Fruit fly (Drosophila melanogaster) whole organism, embryonic: Measurements from ENCODE around the gene CG31068.

ENCODE experiments used
- Atf6 ChIP-seq: fragments of 200-800 bp; sonication (Bioruptor generic); IDR thresholded peaks from 2 replicates; pipeline ENCODE4 v1.3.6; 2022; ENCODE audit warnings: missing biosample characterization, missing genetic modification characterization
- CG16863 ChIP-seq: fragments of 200-800 bp; sonication (Bioruptor generic); optimal IDR thresholded peaks from 3 replicates; lab custom pipeline; 2016; ENCODE audit warnings: missing biosample characterization, missing genetic modification characterization
- CG32532 ChIP-seq: fragments of 200-800 bp; sonication (Bioruptor generic); IDR thresholded peaks from 2 replicates; pipeline ENCODE4 v1.3.6; 2022; ENCODE audit warnings: missing biosample characterization, missing genetic modification characterization
- CG34224 ChIP-seq: fragments of 200-800 bp; sonication (Bioruptor generic); IDR thresholded peaks from 3 replicates; pipeline ENCODE4 v1.3.6; 2022; ENCODE audit warnings: missing biosample characterization, missing genetic modification characterization; ENCODE audit not compliant: partially characterized antibody
- CG3847 ChIP-seq: fragments of 200-800 bp; sonication (Bioruptor generic); IDR thresholded peaks from 2 replicates; pipeline ENCODE4 v1.3.6; 2022; ENCODE audit warnings: missing biosample characterization, missing genetic modification characterization
- CG3995 ChIP-seq: fragments of 200-800 bp; sonication (Bioruptor generic); optimal IDR thresholded peaks from 3 replicates; lab custom pipeline; 2016; ENCODE audit warnings: missing biosample characterization, missing genetic modification characterization
- CG6765 ChIP-seq: fragments of 200-800 bp; sonication (Bioruptor generic); optimal IDR thresholded peaks from 3 replicates; lab custom pipeline; 2017; ENCODE audit warnings: missing biosample characterization, mild to moderate bottlenecking, missing genetic modification characterization
- CG8089 ChIP-seq: fragments of 200-800 bp; sonication (Bioruptor generic); optimal IDR thresholded peaks from 3 replicates; lab custom pipeline; 2016; ENCODE audit warnings: missing biosample characterization, missing genetic modification characterization
- CTCF ChIP-seq: fragments of 200-800 bp; sonication (Bioruptor generic); optimal IDR thresholded peaks from 2 replicates; lab custom pipeline; 2017; ENCODE audit warnings: missing biosample characterization, mild to moderate bottlenecking, missing genetic modification characterization, moderate library complexity
- E2f2 ChIP-seq: fragments of 200-800 bp; sonication (Bioruptor generic); IDR thresholded peaks from 2 replicates; pipeline ENCODE4 v1.3.6; 2022; ENCODE audit warnings: missing biosample characterization, missing genetic modification characterization
- Fer3 ChIP-seq: fragments of 200-800 bp; sonication (Bioruptor generic); optimal IDR thresholded peaks from 2 replicates; lab custom pipeline; 2018; ENCODE audit warnings: missing biosample characterization, mild to moderate bottlenecking, missing genetic modification characterization, moderate library complexity
- HmgZ ChIP-seq: fragments of 200-800 bp; sonication (Bioruptor generic); optimal IDR thresholded peaks from 2 replicates; lab custom pipeline; 2018; ENCODE audit warnings: missing biosample characterization, mild to moderate bottlenecking, missing genetic modification characterization
- Hr3 ChIP-seq: fragments of 200-800 bp; sonication (Bioruptor generic); optimal IDR thresholded peaks from 3 replicates; lab custom pipeline; 2016; ENCODE audit warnings: missing biosample characterization, missing genetic modification characterization
- MBD-R2 ChIP-seq: fragments of 200-800 bp; sonication (Bioruptor generic); IDR thresholded peaks from 2 replicates; pipeline ENCODE4 v1.3.6; 2022; ENCODE audit warnings: missing biosample characterization, missing genetic modification characterization
- Med ChIP-seq: fragments of 200-800 bp; sonication (Bioruptor generic); peaks from one replicate; lab custom pipeline; 2016; ENCODE audit warnings: missing biosample characterization, missing genetic modification characterization, mild to moderate bottlenecking, inconsistent platforms, moderate library complexity
- Meics ChIP-seq: fragments of 200-800 bp; sonication (Bioruptor generic); optimal IDR thresholded peaks from 2 replicates; lab custom pipeline; 2017; ENCODE audit warnings: missing biosample characterization, mild to moderate bottlenecking, missing genetic modification characterization
- Usf ChIP-seq: fragments of 200-800 bp; sonication (Bioruptor generic); optimal IDR thresholded peaks from 2 replicates; lab custom pipeline; 2017; ENCODE audit warnings: missing genotype, missing biosample characterization, missing genetic modification characterization
- crp ChIP-seq, 2 experiments: fragments of 200-800 bp; sonication (Bioruptor generic); optimal IDR thresholded peaks; 2 replicates in 1 of 2; 3 replicates in 1 of 2; lab custom pipeline; 2017; ENCODE audit warnings: missing biosample characterization in 2 of 2, missing genetic modification characterization in 2 of 2, mild to moderate bottlenecking in 1 of 2, moderate library complexity in 1 of 2
- ewg ChIP-seq: fragments of 200-800 bp; sonication (Bioruptor generic); optimal IDR thresholded peaks from 3 replicates; lab custom pipeline; 2017; ENCODE audit warnings: mild to moderate bottlenecking, missing biosample characterization, missing genetic modification reagents, missing genetic modification characterization
- ftz-f1 ChIP-seq: fragments of 200-800 bp; sonication (Bioruptor generic); optimal IDR thresholded peaks from 2 replicates; lab custom pipeline; 2016; ENCODE audit warnings: missing biosample characterization, missing genetic modification characterization
- fu2 ChIP-seq: fragments of 200-800 bp; sonication (Bioruptor generic); optimal IDR thresholded peaks from 2 replicates; lab custom pipeline; 2016; ENCODE audit warnings: missing biosample characterization, missing genetic modification characterization
- gem ChIP-seq: fragments of 200-800 bp; sonication (Bioruptor generic); optimal IDR thresholded peaks from 2 replicates; lab custom pipeline; 2019; ENCODE audit warnings: missing biosample characterization, mild to moderate bottlenecking, missing genetic modification characterization, moderate library complexity
- gfzf ChIP-seq: fragments of 200-800 bp; sonication (Bioruptor generic); optimal IDR thresholded peaks from 2 replicates; lab custom pipeline; 2016; ENCODE audit warnings: missing biosample characterization, mild to moderate bottlenecking, missing genetic modification characterization, moderate library complexity
- inv ChIP-seq: fragments of 200-800 bp; sonication (Bioruptor generic); IDR thresholded peaks from 2 replicates; pipeline ENCODE4 v1.3.6; 2022; ENCODE audit warnings: missing biosample characterization, missing genetic modification characterization; ENCODE audit not compliant: partially characterized antibody
- kni ChIP-seq: fragments of 200-800 bp; sonication (Bioruptor generic); optimal IDR thresholded peaks from 3 replicates; lab custom pipeline; 2017; ENCODE audit warnings: mild to moderate bottlenecking, missing biosample characterization, missing genetic modification reagents, missing genetic modification characterization
- onecut ChIP-seq: fragments of 200-800 bp; sonication (Bioruptor generic); IDR thresholded peaks from 2 replicates; pipeline ENCODE4 v1.3.6; 2022; ENCODE audit warnings: missing biosample characterization, missing genetic modification characterization
- otp ChIP-seq: fragments of 200-800 bp; sonication (Bioruptor generic); IDR thresholded peaks from 3 replicates; pipeline ENCODE4, ENCODE4 v1.3.6; 2022; ENCODE audit warnings: missing biosample characterization, missing genetic modification characterization
- pzg ChIP-seq: fragments of 200-800 bp; sonication (Bioruptor generic); optimal IDR thresholded peaks from 3 replicates; lab custom pipeline; 2018; ENCODE audit warnings: missing biosample characterization, mild to moderate bottlenecking, missing genetic modification characterization, moderate library complexity
- row ChIP-seq: fragments of 200-800 bp; sonication (Bioruptor generic); IDR thresholded peaks from 3 replicates; pipeline ENCODE4 v1.3.6; 2022; ENCODE audit warnings: missing biosample characterization, missing genetic modification characterization
- sc ChIP-seq, 3 experiments: fragments of >200 bp in 2 of 3; fragments of 200-800 bp in 1 of 3; sonication (Bioruptor generic) in 1 of 3; optimal IDR thresholded peaks; 2 replicates in 2 of 3; 3 replicates in 1 of 3; lab custom pipeline; 2017; ENCODE audit warnings: mild to moderate bottlenecking in 1 of 3, missing biosample characterization in 1 of 3, missing genetic modification characterization in 1 of 3, missing genetic modification reagents in 1 of 3
- sug ChIP-seq: fragments of 200-800 bp; optimal IDR thresholded peaks from 2 replicates; lab custom pipeline; 2019; ENCODE audit warnings: missing biosample characterization, mild to moderate bottlenecking, missing genetic modification characterization, moderate library complexity
- ttk ChIP-seq: fragments of 200-800 bp; sonication (Bioruptor generic); IDR thresholded peaks from 2 replicates; pipeline ENCODE4 v2.1.2; 2022; ENCODE audit warnings: missing biosample characterization, missing genetic modification characterization
- unc-4 ChIP-seq: fragments of 200-800 bp; sonication (Bioruptor generic); IDR thresholded peaks from 2 replicates; pipeline ENCODE4 v1.3.6; 2022; ENCODE audit warnings: missing biosample characterization, missing genetic modification characterization; ENCODE audit not compliant: partially characterized antibody
- wek ChIP-seq: fragments of 200-800 bp; sonication (Bioruptor generic); optimal IDR thresholded peaks from 3 replicates; lab custom pipeline; 2018; ENCODE audit warnings: missing biosample characterization, mild to moderate bottlenecking, missing genetic modification characterization, moderate library complexity

CG31068 gene

dm6 chr3R:27228342-27228741 is 5.2 kb upstream of the CG31068 start, which contains the start of gene CG42813 (continued):
- TF ChIP-seq sug (no peak), CTCF (peak; percentile 84), E2f2 (GFP tag; lab: Robert Waterston, UW) (peak; percentile 55), HmgZ (peak; percentile 25), otp (GFP tag; lab: Robert Waterston, UW) (no peak), kni (GFP tag; lab: Kevin White, UChicago) (no peak), fu2 (GFP tag; lab: Kevin White, UChicago) (no peak), Hr3 (no peak), CG3847 (peak; percentile 29; the same call in 1 of the 2 replicates), CG6765 (GFP tag; lab: Kevin White, UChicago) (no peak), ttk (GFP tag; lab: Robert Waterston, UW) (no peak), unc-4 (GFP tag; lab: Robert Waterston, UW) (0 out of 2 replicates have a peak, but pooled peaks have one; percentile 28), CG32532 (no peak), gfzf (GFP tag; lab: Kevin White, UChicago) (peak; percentile 64), CG34224 (GFP tag; lab: Robert Waterston, UW) (peak; percentile 40; the same call in 1 of the 3 replicates), inv (GFP tag; lab: Robert Waterston, UW) (no peak), MBD-R2 (GFP tag; lab: Robert Waterston, UW) (peak; percentile 76), Med (GFP tag; lab: Kevin White, UChicago) (peak; percentile 38), CG8089 (GFP tag; lab: Kevin White, UChicago) (no peak), CG16863 (GFP tag; lab: Kevin White, UChicago) (no peak), pzg (peak; percentile 45), crp (GFP tag; optimal IDR thresholded peaks at IDR 0.05; lab: Kevin White, UChicago) (peak in 1 of 2 experiments; percentile 92)
- TF ChIP-seq, all 482 proteins: peak for 20

- TF ChIP-seq Usf (no peak), Fer3 (no peak), ftz-f1 (GFP tag; lab: Kevin White, UChicago) (no peak)
- TF ChIP-seq, all 482 proteins: peak for 0
Observed at dm6 chr3R:27229368-27229767, 4.1 kb upstream of the CG31068 start, which contains the start of gene CG42814. Gene CG42814 (minus strand): TSS chr3R:27229468.

dm6 chr3R:27237980-27238379 is 4.5 kb downstream of the CG31068 start:
- TF ChIP-seq ewg (GFP tag; lab: Kevin White, UChicago) (peak; percentile 7), wek (peak; percentile 82), CG3995 (peak; percentile 73), HmgZ (no peak), sc (optimal IDR thresholded peaks at IDR 0.05; lab: Kevin White, UChicago) (no peak), sc (GFP tag; optimal IDR thresholded peaks at IDR 0.05; lab: Kevin White, UChicago) (no peak), row (GFP tag; lab: Robert Waterston, UW) (peak; percentile 22; the same call in 1 of the 3 replicates), Atf6 (no peak), onecut (GFP tag; lab: Robert Waterston, UW) (peak; percentile 96), Meics (GFP tag; lab: Kevin White, UChicago) (no peak), MBD-R2 (GFP tag; lab: Robert Waterston, UW) (peak; percentile 52; the same call in 1 of the 2 replicates), gem (no peak), ftz-f1 (GFP tag; lab: Kevin White, UChicago) (no peak)
- TF ChIP-seq, all 482 proteins: peak for 6
